Worm (Caenorhabditis elegans) whole organism, L2 larva: ENCODE measurements around the gene idpp-16.

Experiments used
- ceh-82 ChIP-seq: fragments of 150-350 bp; optimal IDR thresholded peaks from 2 replicates; lab custom pipeline; 2014; ENCODE audit warnings: missing biosample characterization, missing genetic modification characterization
- unc-62 ChIP-seq: fragments of 150-350 bp; optimal IDR thresholded peaks from 2 replicates; lab custom pipeline; 2014; ENCODE audit warnings: missing biosample characterization, missing genetic modification reagents, missing genetic modification characterization
- ztf-1 ChIP-seq: fragments of 200-800 bp; sonication (Bioruptor generic); conservative IDR thresholded peaks from 2 replicates; pipeline ENCODE4 v1.3.6; 2022; ENCODE audit warnings: missing genetic modification characterization, missing compliant biosample characterization
- ztf-11 ChIP-seq: sonication (generic microtip); optimal IDR thresholded peaks from 2 replicates; lab custom pipeline; 2017; ENCODE audit warnings: missing biosample characterization, missing genetic modification characterization

- TF ChIP-seq unc-62 (GFP tag; lab: Kevin White, UChicago) (no peak), ztf-11 (tag; lab: Kevin White, UChicago) (no peak), ztf-1 (GFP tag; lab: Robert Waterston, UW) (no peak), ceh-82 (tag; lab: Kevin White, UChicago) (no peak)
Measured at ce11 chrV:11604484-11604883, 1.8 kb downstream of the idpp-16 start, which contains the start of gene dhs-20.
